Fruit fly (Drosophila melanogaster): ENCODE measurements around the gene CG32987.
A peak's percentile ranks its signal among the peaks of the same experiment; 100 is the strongest.

CG32987 gene

DNA sequence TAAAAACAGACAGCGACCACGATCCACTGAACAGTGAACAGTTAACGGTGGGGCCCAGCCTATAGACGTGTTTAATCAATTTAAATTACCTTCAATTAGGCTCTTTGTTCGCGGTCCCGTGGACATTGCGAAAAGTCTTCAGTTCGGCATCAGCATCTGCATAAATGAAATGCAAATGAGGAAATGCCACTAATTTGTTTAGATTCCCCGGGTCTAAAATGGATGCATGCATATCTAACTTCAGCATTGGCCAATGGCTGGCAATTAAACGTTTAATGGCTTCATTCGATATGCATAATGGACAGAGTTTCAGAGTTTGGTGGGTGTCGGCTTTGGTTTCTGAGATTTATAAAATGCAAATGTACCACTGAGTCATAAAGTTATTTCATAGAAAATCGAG, 38.3 kb downstream of the CG32987 start:
- no peak for TF ChIP-seq psq (GFP tag; optimal IDR thresholded peaks at IDR 0.05)
- TF ChIP-seq Dif (GFP tag; optimal IDR thresholded peaks at IDR 0.05; ENCODE audit: partially characterized antibody) = no peak
- TF ChIP-seq OdsH (GFP tag; optimal IDR thresholded peaks at IDR 0.05) = no peak
- no peak for TF ChIP-seq jim (GFP tag; optimal IDR thresholded peaks at IDR 0.05)
- TF ChIP-seq Sp1 (GFP tag; optimal IDR thresholded peaks at IDR 0.05) = no peak
- TF ChIP-seq Jra (GFP tag; optimal IDR thresholded peaks at IDR 0.05) = no peak
- no peak for TF ChIP-seq dmrt93B (GFP tag; optimal IDR thresholded peaks at IDR 0.05)
- TF ChIP-seq Myc (optimal IDR thresholded peaks at IDR 0.05) = no peak
- no peak for TF ChIP-seq Rel (GFP tag; optimal IDR thresholded peaks at IDR 0.05)
- TF ChIP-seq Rel (tag; optimal IDR thresholded peaks at IDR 0.05) = no peak
- no peak for TF ChIP-seq woc (GFP tag; optimal IDR thresholded peaks at IDR 0.05)
- no peak for TF ChIP-seq dl (GFP tag; optimal IDR thresholded peaks at IDR 0.05; ENCODE audit: insufficient read depth in 1 of 2, partially characterized antibody in 2 of 2)
- TF ChIP-seq Mio (GFP tag; optimal IDR thresholded peaks at IDR 0.05) = no peak
- TF ChIP-seq tai (GFP tag; optimal IDR thresholded peaks at IDR 0.05) = no peak
- no peak for TF ChIP-seq Dfd (GFP tag; optimal IDR thresholded peaks at IDR 0.05)
- no peak for TF ChIP-seq Vsx2 (GFP tag; optimal IDR thresholded peaks at IDR 0.05; ENCODE audit: partially characterized antibody)

DNA sequence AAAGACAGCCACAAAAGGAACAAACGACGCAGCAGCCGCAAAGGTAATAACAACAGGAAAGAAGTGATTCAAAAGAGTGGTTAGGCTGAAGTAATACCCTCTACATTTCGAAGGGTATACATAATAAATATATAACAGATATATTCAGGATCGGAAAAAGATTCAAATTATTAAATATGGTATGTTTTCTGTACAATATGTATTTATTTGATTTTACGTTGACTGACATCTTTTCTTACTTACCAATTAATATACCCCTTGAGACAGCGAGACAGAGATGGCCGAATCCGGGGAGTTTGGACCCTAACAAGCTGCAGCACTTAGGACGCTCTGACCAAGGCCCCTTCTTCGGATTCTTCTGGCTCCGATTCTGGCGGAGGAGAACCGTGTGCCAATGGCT, 42.7 kb downstream of the CG32987 start:
- TF ChIP-seq br (GFP tag; optimal IDR thresholded peaks at IDR 0.05) (peak; percentile 30), Dif (GFP tag; optimal IDR thresholded peaks at IDR 0.05; ENCODE audit: partially characterized antibody) (no peak), sv (GFP tag; optimal IDR thresholded peaks at IDR 0.05) (no peak), Myc (optimal IDR thresholded peaks at IDR 0.05) (no peak), Dfd (GFP tag; optimal IDR thresholded peaks at IDR 0.05) (no peak), usp (GFP tag; optimal IDR thresholded peaks at IDR 0.05) (no peak), fru (GFP tag; optimal IDR thresholded peaks at IDR 0.05) (peak; percentile 37), GATAd (GFP tag; optimal IDR thresholded peaks at IDR 0.05) (no peak), OdsH (GFP tag; optimal IDR thresholded peaks at IDR 0.05) (peak; percentile 44), N (GFP tag; optimal IDR thresholded peaks at IDR 0.05) (no peak), psq (GFP tag; optimal IDR thresholded peaks at IDR 0.05) (peak; percentile 47), Hr78 (GFP tag; optimal IDR thresholded peaks at IDR 0.05) (no peak), Abd-B (GFP tag; optimal IDR thresholded peaks at IDR 0.05) (no peak), Hr83 (GFP tag; optimal IDR thresholded peaks at IDR 0.05; ENCODE audit: poor library complexity, severe bottlenecking) (no peak), brk (GFP tag; optimal IDR thresholded peaks at IDR 0.05) (peak; percentile 29), sage (GFP tag; optimal IDR thresholded peaks at IDR 0.05) (no peak), Hnf4 (GFP tag; optimal IDR thresholded peaks at IDR 0.05) (peak; percentile 15), pan (optimal IDR thresholded peaks at IDR 0.05) (no peak), Rel (GFP tag; optimal IDR thresholded peaks at IDR 0.05) (no peak), Rel (tag; optimal IDR thresholded peaks at IDR 0.05) (no peak), woc (GFP tag; optimal IDR thresholded peaks at IDR 0.05) (peak; percentile 50), tai (GFP tag; optimal IDR thresholded peaks at IDR 0.05) (no peak), dl (GFP tag; optimal IDR thresholded peaks at IDR 0.05; ENCODE audit: insufficient read depth in 1 of 2, partially characterized antibody in 2 of 2) (no peak), CG9705 (GFP tag; optimal IDR thresholded peaks at IDR 0.05) (no peak), ey (GFP tag; optimal IDR thresholded peaks at IDR 0.05) (peak; percentile 35), CrebA (GFP tag; optimal IDR thresholded peaks at IDR 0.05; ENCODE audit: borderline replicate concordance) (no peak), Sp1 (GFP tag; optimal IDR thresholded peaks at IDR 0.05) (peak; percentile 21), Vsx2 (GFP tag; optimal IDR thresholded peaks at IDR 0.05; ENCODE audit: partially characterized antibody) (no peak), CG32264 (GFP tag; optimal IDR thresholded peaks at IDR 0.05) (no peak), HLH106 (tag; optimal IDR thresholded peaks at IDR 0.05) (peak; percentile 40), Mio (GFP tag; optimal IDR thresholded peaks at IDR 0.05) (no peak), jim (GFP tag; optimal IDR thresholded peaks at IDR 0.05) (no peak), rgr (GFP tag; optimal IDR thresholded peaks at IDR 0.05) (peak; percentile 40), dsf (GFP tag; optimal IDR thresholded peaks at IDR 0.05; ENCODE audit: borderline replicate concordance) (no peak), dmrt93B (GFP tag; optimal IDR thresholded peaks at IDR 0.05) (no peak), h (GFP tag; optimal IDR thresholded peaks at IDR 0.05) (peak; percentile 57), Jra (GFP tag; optimal IDR thresholded peaks at IDR 0.05) (no peak), lola (GFP tag; optimal IDR thresholded peaks at IDR 0.05) (no peak), foxo (GFP tag; optimal IDR thresholded peaks at IDR 0.05) (peak in 1 of 2 experiments; percentile 46)

All from whole organism, wandering third instar larva.